Fruit fly (Drosophila melanogaster): ENCODE measurements around the gene CG1677.

CG1677 gene

dm6 chrX:7301351-7302328, 104.0 kb downstream of the CG1677 start (continued):
- peak; percentile 36 for TF ChIP-seq tin (GFP tag; optimal IDR thresholded peaks at IDR 0.05)
- TF ChIP-seq CG13424 (tag; optimal IDR thresholded peaks at IDR 0.05) = peak; percentile 81
- TF ChIP-seq CG1233 (GFP tag; optimal IDR thresholded peaks at IDR 0.05) = peak; percentile 62
- TF ChIP-seq vvl (GFP tag; IDR thresholded peaks at IDR 0.05) = peak; percentile 61
- TF ChIP-seq chif (GFP tag; optimal IDR thresholded peaks at IDR 0.05) = peak; percentile 12 to 45
- TF ChIP-seq CG7372 (GFP tag; IDR thresholded peaks at IDR 0.05) = no peak
- no peak for TF ChIP-seq wek (GFP tag; optimal IDR thresholded peaks at IDR 0.05)
- TF ChIP-seq CG6765 (GFP tag; optimal IDR thresholded peaks at IDR 0.05) = no peak
- peak; percentile 60 for TF ChIP-seq Adf1 (GFP tag; IDR thresholded peaks at IDR 0.05)
- no peak for TF ChIP-seq YL-1 (GFP tag; optimal IDR thresholded peaks at IDR 0.05)
- TF ChIP-seq Ptx1 (GFP tag; IDR thresholded peaks at IDR 0.05) = peak; percentile 63
- TF ChIP-seq CG1603 (tag; optimal IDR thresholded peaks at IDR 0.05) = peak; percentile 22
- TF ChIP-seq CG11456 (GFP tag; IDR thresholded peaks at IDR 0.05) = 0 out of 3 replicates have a peak, but pooled peaks have one; percentile 10
- peak; percentile 11 for TF ChIP-seq CG12219 (GFP tag; optimal IDR thresholded peaks at IDR 0.05)
- peak; percentile 8 for TF ChIP-seq run (tag; optimal IDR thresholded peaks at IDR 0.05)
- TF ChIP-seq CG12236 (GFP tag; optimal IDR thresholded peaks at IDR 0.05) = peak; percentile 45
- peak; percentile 56 for TF ChIP-seq Hr3 (GFP tag; optimal IDR thresholded peaks at IDR 0.05)
- TF ChIP-seq CG11504 (tag; optimal IDR thresholded peaks at IDR 0.05) = peak; percentile 79
- no peak for TF ChIP-seq Opbp (GFP tag; IDR thresholded peaks at IDR 0.05; ENCODE audit: partially characterized antibody)
- peak; percentile 28 for TF ChIP-seq ind (GFP tag; optimal IDR thresholded peaks at IDR 0.05)
- TF ChIP-seq ATbp (GFP tag; optimal IDR thresholded peaks at IDR 0.05) = peak; percentile 41
- TF ChIP-seq CG8359 (GFP tag; optimal IDR thresholded peaks at IDR 0.05; ENCODE audit: borderline replicate concordance) = peak; percentile 43
- peak; percentile 50 for TF ChIP-seq CG6654 (GFP tag; optimal IDR thresholded peaks at IDR 0.05)
- peak; percentile 3 for TF ChIP-seq Atf3 (GFP tag; optimal IDR thresholded peaks at IDR 0.05)
- peak; percentile 32 for TF ChIP-seq CG3281 (GFP tag; optimal IDR thresholded peaks at IDR 0.05)
- TF ChIP-seq Usf (GFP tag; optimal IDR thresholded peaks at IDR 0.05) = peak; percentile 13
- TF ChIP-seq knrl (GFP tag; IDR thresholded peaks at IDR 0.05; ENCODE audit: partially characterized antibody) = no peak
- peak; percentile 27; the same call in 1 of the 3 replicates for TF ChIP-seq tgo (GFP tag; IDR thresholded peaks at IDR 0.05)
- TF ChIP-seq bbx (GFP tag; IDR thresholded peaks at IDR 0.05; ENCODE audit: partially characterized antibody) = no peak
- peak; percentile 65 for TF ChIP-seq D19A (tag; optimal IDR thresholded peaks at IDR 0.05)
- peak; percentile 7 for TF ChIP-seq trem (tag; optimal IDR thresholded peaks at IDR 0.05)
- TF ChIP-seq CG18262 (tag; optimal IDR thresholded peaks at IDR 0.05) = peak; percentile 90
- no peak for TF ChIP-seq hb (GFP tag; IDR thresholded peaks at IDR 0.05; ENCODE audit: partially characterized antibody)
- peak; percentile 81 for TF ChIP-seq phol (tag; optimal IDR thresholded peaks at IDR 0.05)

DNA sequence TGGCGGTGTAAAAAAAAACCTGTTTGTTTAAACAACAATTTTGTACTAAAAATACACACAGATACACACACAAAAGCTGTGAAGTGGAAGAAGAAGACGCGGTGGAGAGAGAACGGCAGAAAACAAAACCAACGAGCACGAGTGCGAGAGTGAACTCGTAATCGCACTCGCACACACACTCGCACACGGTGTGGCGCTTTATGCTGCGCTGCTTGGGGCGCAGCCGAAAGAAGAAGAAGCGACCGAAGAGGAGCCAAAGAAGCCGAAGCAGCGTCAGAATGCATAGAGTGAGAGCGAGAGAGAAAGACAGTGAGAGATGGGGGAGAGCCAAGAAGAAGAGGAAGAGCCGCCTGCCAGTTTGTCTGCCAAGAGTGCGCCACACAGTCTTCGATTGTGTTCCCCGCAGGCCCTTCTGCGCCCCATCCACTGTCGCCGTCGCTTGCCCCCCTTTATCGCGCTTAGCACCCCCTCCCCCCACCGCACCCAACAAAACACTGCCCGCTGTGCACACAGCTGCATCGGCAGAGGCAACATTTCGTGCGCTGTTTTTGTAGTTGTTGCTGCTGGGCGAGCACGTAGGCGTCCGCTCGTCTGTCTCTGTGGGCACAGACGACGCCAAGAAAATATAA, 104.8 kb downstream of the CG1677 start:
- TF ChIP-seq CG43689 (GFP tag; IDR thresholded peaks at IDR 0.05) (no peak), CG12659 (GFP tag; optimal IDR thresholded peaks at IDR 0.05) (no peak), ssp (GFP tag; IDR thresholded peaks at IDR 0.05) (no peak), Jarid2 (GFP tag; optimal IDR thresholded peaks at IDR 0.05) (no peak), yki (optimal IDR thresholded peaks at IDR 0.05) (no peak), CG7271 (tag; optimal IDR thresholded peaks at IDR 0.05) (no peak), CHES-1-like (GFP tag; optimal IDR thresholded peaks at IDR 0.05) (no peak), jing (GFP tag; optimal IDR thresholded peaks at IDR 0.05) (no peak), CG2678 (tag; optimal IDR thresholded peaks at IDR 0.05) (no peak), CG10147 (GFP tag; optimal IDR thresholded peaks at IDR 0.05) (no peak), CG8290 (GFP tag; optimal IDR thresholded peaks at IDR 0.05) (no peak), CG8290 (tag; optimal IDR thresholded peaks at IDR 0.05) (peak in 1 of 2 experiments; percentile 62), ham (GFP tag; IDR thresholded peaks at IDR 0.05) (no peak), CG34376 (GFP tag; optimal IDR thresholded peaks at IDR 0.05) (no peak), tgo (GFP tag; IDR thresholded peaks at IDR 0.05) (no peak; the same call in 2 of the 3 replicates), nerfin-1 (tag; optimal IDR thresholded peaks at IDR 0.05) (no peak)

Measured in whole organism, embryonic.